Worm (Caenorhabditis elegans): Measurements from ENCODE around the gene F26D10.13.

ce11 chrIV:17232899-17233298 lies 31.7 kb downstream of the F26D10.13 start:
- no peak for TF ChIP-seq aly-1 (tag; optimal IDR thresholded peaks at IDR 0.05)
- TF ChIP-seq pes-1 (GFP tag; IDR thresholded peaks at IDR 0.05), result no peak
- no peak for TF ChIP-seq ets-7 (tag; optimal IDR thresholded peaks at IDR 0.05)
- TF ChIP-seq flt-1 (GFP tag; IDR thresholded peaks at IDR 0.05), result no peak
- TF ChIP-seq tbx-37 (GFP tag; conservative IDR thresholded peaks at IDR 0.05), result no peak
- TF ChIP-seq hnd-1 (tag; optimal IDR thresholded peaks at IDR 0.05), result no peak
- no peak for TF ChIP-seq F13C5.2 (tag; optimal IDR thresholded peaks at IDR 0.05)

Data from whole organism, early embryonic.